Worm (Caenorhabditis elegans): Measurements from ENCODE around the gene Y57G7A.5.

The Y57G7A.5 gene

ce11 chrII:1275439-1275838 is at the start of gene Y57G7A.5:
Gene Y57G7A.5, minus strand, starts transcription at chrII:1275539.
- TF ChIP-seq ztf-22 (GFP tag; optimal IDR thresholded peaks at IDR 0.05) (no peak), somi-1 (GFP tag; optimal IDR thresholded peaks at IDR 0.05) (no peak), unc-130 (GFP tag; optimal IDR thresholded peaks at IDR 0.05) (no peak), zim-3 (tag; optimal IDR thresholded peaks at IDR 0.05) (no peak), Y53G8AR.9 (GFP tag; conservative IDR thresholded peaks at IDR 0.05) (no peak), snpc-1.3 (tag; optimal IDR thresholded peaks at IDR 0.05; ENCODE audit: insufficient read depth) (no peak), egl-18 (GFP tag; IDR thresholded peaks at IDR 0.05) (no peak)

- no peak for TF ChIP-seq egl-44 (GFP tag; IDR thresholded peaks at IDR 0.05)
- no peak for TF ChIP-seq nfya-1 (tag; optimal IDR thresholded peaks at IDR 0.05; ENCODE audit: borderline replicate concordance, insufficient read depth)
- peak in 1 of 3 experiments; percentile 13 for TF ChIP-seq lin-35 (GFP tag; optimal IDR thresholded peaks at IDR 0.05)
Measured at ce11 chrII:1324017-1324416, 48.7 kb upstream of the Y57G7A.5 start.

- TF ChIP-seq bed-2 (GFP tag; IDR thresholded peaks at IDR 0.05) (no peak), somi-1 (GFP tag; optimal IDR thresholded peaks at IDR 0.05) (no peak), ceh-58 (GFP tag; IDR thresholded peaks at IDR 0.05) (no peak), F55B11.4 (tag; optimal IDR thresholded peaks at IDR 0.05; ENCODE audit: borderline replicate concordance, insufficient read depth) (no peak), lin-40 (tag; optimal IDR thresholded peaks at IDR 0.05) (peak; percentile 40), mxl-1 (tag; optimal IDR thresholded peaks at IDR 0.05) (no peak), ztf-28 (GFP tag; IDR thresholded peaks at IDR 0.05) (no peak), ekl-4 (GFP tag; IDR thresholded peaks at IDR 0.05) (peak; percentile 76), ztf-6 (GFP tag; IDR thresholded peaks at IDR 0.05) (no peak), attf-6 (GFP tag; IDR thresholded peaks at IDR 0.05) (no peak), pha-4 (tag; optimal IDR thresholded peaks at IDR 0.05) (no peak), snpc-4 (GFP tag; optimal IDR thresholded peaks at IDR 0.05) (no peak), snpc-4 (tag; optimal IDR thresholded peaks at IDR 0.05) (peak in 2 of 4 experiments; percentile 20 to 46), hmg-1.2 (GFP tag; IDR thresholded peaks at IDR 0.05) (peak; percentile 44; the same call in 1 of the 2 replicates), madf-10 (tag; optimal IDR thresholded peaks at IDR 0.05) (no peak), B0019.2 (GFP tag; conservative IDR thresholded peaks at IDR 0.05) (no peak), C06A6.2 (GFP tag; conservative IDR thresholded peaks at IDR 0.05) (no peak), dpff-1 (tag; optimal IDR thresholded peaks at IDR 0.05) (no peak), lsl-1 (GFP tag; optimal IDR thresholded peaks at IDR 0.05) (no peak), ccch-3 (GFP tag; optimal IDR thresholded peaks at IDR 0.05) (no peak), nhr-80 (tag; optimal IDR thresholded peaks at IDR 0.05) (no peak), tbx-9 (tag; optimal IDR thresholded peaks at IDR 0.05; ENCODE audit: borderline replicate concordance) (no peak), die-1 (tag; optimal IDR thresholded peaks at IDR 0.05) (no peak), mes-4 (tag; optimal IDR thresholded peaks at IDR 0.05) (no peak), ztf-26 (tag; optimal IDR thresholded peaks at IDR 0.05) (no peak), sdz-38 (tag; optimal IDR thresholded peaks at IDR 0.05) (no peak), ztf-3 (GFP tag; optimal IDR thresholded peaks at IDR 0.05) (no peak), F52B5.7 (tag; optimal IDR thresholded peaks at IDR 0.05) (peak; percentile 71), T26A5.8 (tag; optimal IDR thresholded peaks at IDR 0.05) (peak; percentile 64), fkh-3 (tag; optimal IDR thresholded peaks at IDR 0.05) (peak; percentile 47), F39B2.1 (GFP tag; IDR thresholded peaks at IDR 0.05) (no peak), hrde-1 (tag; optimal IDR thresholded peaks at IDR 0.05; ENCODE audit: borderline replicate concordance) (peak; percentile 89), sea-2 (GFP tag; IDR thresholded peaks at IDR 0.05) (no peak), lin-54 (GFP tag; optimal IDR thresholded peaks at IDR 0.05) (no peak), hsf-1 (GFP tag; IDR thresholded peaks at IDR 0.05) (0 out of 2 replicates have a peak, but pooled peaks have one; percentile 68), zfh-2 (GFP tag; conservative IDR thresholded peaks at IDR 0.05) (peak; percentile 98), egl-44 (GFP tag; IDR thresholded peaks at IDR 0.05) (no peak), attf-5 (GFP tag; optimal IDR thresholded peaks at IDR 0.05) (peak; percentile 83)
Measured at ce11 chrII:1323190-1323651, 47.9 kb upstream of the Y57G7A.5 start.

All from whole organism, young adult.